Worm (Caenorhabditis elegans) whole organism, early embryonic: ENCODE data around the gene R05G6.1.

Source experiments
- B0310.2 ChIP-seq: sonication (generic microtip); optimal IDR thresholded peaks from 2 replicates; lab custom pipeline; 2016; ENCODE audit warnings: mild to moderate bottlenecking, missing genetic modification characterization, missing compliant biosample characterization
- F13C5.2 ChIP-seq: sonication (generic microtip); optimal IDR thresholded peaks from 2 replicates; lab custom pipeline; 2017; ENCODE audit warnings: mild to moderate bottlenecking, missing genetic modification characterization, inconsistent platforms, missing compliant biosample characterization
- aly-1 ChIP-seq: sonication (generic microtip); optimal IDR thresholded peaks from 2 replicates; lab custom pipeline; 2016; ENCODE audit warnings: missing genetic modification characterization, missing compliant biosample characterization
- ama-1 ChIP-seq: fragments of 150-350 bp; optimal IDR thresholded peaks from 2 replicates; lab custom pipeline; 2014
- ceh-13 ChIP-seq: fragments of 200-800 bp; sonication (Bioruptor generic); optimal IDR thresholded peaks from 2 replicates; lab custom pipeline; 2018; ENCODE audit warnings: mild to moderate bottlenecking, missing genetic modification characterization, missing compliant biosample characterization
- ceh-36 ChIP-seq: sonication (generic microtip); optimal IDR thresholded peaks from 2 replicates; lab custom pipeline; 2016; ENCODE audit warnings: missing genetic modification characterization, inconsistent platforms, missing compliant biosample characterization
- ets-7 ChIP-seq: sonication (generic microtip); optimal IDR thresholded peaks from 2 replicates; lab custom pipeline; 2016; ENCODE audit warnings: missing genotype, missing genetic modification characterization, missing compliant biosample characterization
- flt-1 ChIP-seq: fragments of 200-800 bp; sonication (Bioruptor generic); IDR thresholded peaks from 2 replicates; pipeline ENCODE4 v1.3.6; 2022; ENCODE audit warnings: missing genetic modification characterization, missing compliant biosample characterization
- hmbx-1 ChIP-seq: sonication (generic microtip); optimal IDR thresholded peaks from 2 replicates; lab custom pipeline; 2016; ENCODE audit warnings: mild to moderate bottlenecking, missing genetic modification characterization, missing compliant biosample characterization
- hmg-4 ChIP-seq: fragments of 200-800 bp; sonication (Bioruptor generic); optimal IDR thresholded peaks from 2 replicates; lab custom pipeline; 2018; ENCODE audit warnings: mild to moderate bottlenecking, missing genetic modification characterization, missing compliant biosample characterization
- hnd-1 ChIP-seq: sonication (generic microtip); optimal IDR thresholded peaks from 2 replicates; lab custom pipeline; 2016; ENCODE audit warnings: missing genetic modification characterization, missing compliant biosample characterization
- pes-1 ChIP-seq: fragments of 200-800 bp; sonication (Bioruptor generic); IDR thresholded peaks from 2 replicates; pipeline ENCODE4 v1.3.6; 2022; ENCODE audit warnings: missing genetic modification reagents, missing genetic modification characterization, missing compliant biosample characterization
- scrt-1 ChIP-seq: fragments of 200-800 bp; sonication (Bioruptor generic); IDR thresholded peaks from 2 replicates; pipeline ENCODE4 v1.3.6; 2022; ENCODE audit warnings: missing genetic modification characterization, missing compliant biosample characterization
- sea-1 ChIP-seq: fragments of 200-800 bp; sonication (Bioruptor generic); conservative IDR thresholded peaks from 2 replicates; pipeline ENCODE4 v1.3.6; 2022; ENCODE audit warnings: missing genetic modification characterization, missing compliant biosample characterization
- tbx-11 ChIP-seq: fragments of 200-800 bp; sonication (Bioruptor generic); IDR thresholded peaks from 2 replicates; pipeline ENCODE4 v1.3.6; 2022; ENCODE audit warnings: missing genetic modification characterization, missing compliant biosample characterization
- tbx-37 ChIP-seq: fragments of 200-800 bp; sonication (Bioruptor generic); conservative IDR thresholded peaks from 2 replicates; pipeline ENCODE4 v1.3.6; 2022; ENCODE audit warnings: missing genetic modification reagents, missing genetic modification characterization, missing compliant biosample characterization
- tra-4 ChIP-seq: sonication (generic microtip); optimal IDR thresholded peaks from 2 replicates; lab custom pipeline; 2017; ENCODE audit warnings: missing genetic modification characterization, missing compliant biosample characterization

R05G6.1 gene

ce11 chrIV:7497205-7497604 lies 35.3 kb upstream of the R05G6.1 start:
- no peak for TF ChIP-seq tra-4

- no peak for TF ChIP-seq aly-1 (tag; lab: Kevin White, UChicago)
- TF ChIP-seq hnd-1: no peak
- TF ChIP-seq sea-1 (GFP tag; lab: Robert Waterston, UW): no peak
- no peak for TF ChIP-seq hmbx-1 (tag; lab: Kevin White, UChicago)
- no peak for TF ChIP-seq flt-1 (GFP tag; lab: Robert Waterston, UW)
- TF ChIP-seq hmg-4: no peak
- TF ChIP-seq F13C5.2: no peak
- TF ChIP-seq B0310.2 (tag; lab: Kevin White, UChicago): no peak
Measured at ce11 chrIV:7497750-7498149, 34.7 kb upstream of the R05G6.1 start, which contains the start of gene egas-4. TSS of gene egas-4 (minus strand) at chrIV:7497850.

- no peak for TF ChIP-seq tra-4
- no peak for TF ChIP-seq ceh-36 (tag; lab: Kevin White, UChicago)
- TF ChIP-seq aly-1 (tag; lab: Kevin White, UChicago): no peak
- no peak for TF ChIP-seq tbx-11 (GFP tag; lab: Robert Waterston, UW)
- TF ChIP-seq tbx-37 (GFP tag; lab: Robert Waterston, UW): no peak
- TF ChIP-seq hmg-4: no peak
- TF ChIP-seq ceh-13: no peak
- TF ChIP-seq flt-1 (GFP tag; lab: Robert Waterston, UW): no peak
- TF ChIP-seq B0310.2 (tag; lab: Kevin White, UChicago): no peak
- TF ChIP-seq sea-1 (GFP tag; lab: Robert Waterston, UW): no peak
- TF ChIP-seq pes-1 (GFP tag; lab: Robert Waterston, UW): no peak
- TF ChIP-seq ets-7 (tag; lab: Kevin White, UChicago): no peak
- no peak for TF ChIP-seq scrt-1 (GFP tag; lab: Robert Waterston, UW)
- TF ChIP-seq hnd-1: no peak
- no peak for TF ChIP-seq hmbx-1 (tag; lab: Kevin White, UChicago)
- TF ChIP-seq ama-1: no peak
Measured at ce11 chrIV:7499302-7499701, 33.2 kb upstream of the R05G6.1 start.

- no peak for TF ChIP-seq tbx-11 (GFP tag; lab: Robert Waterston, UW)
- TF ChIP-seq tbx-37 (GFP tag; lab: Robert Waterston, UW): no peak
- no peak for TF ChIP-seq ama-1
- no peak for TF ChIP-seq F13C5.2
- no peak for TF ChIP-seq scrt-1 (GFP tag; lab: Robert Waterston, UW)
- no peak for TF ChIP-seq tra-4
- no peak for TF ChIP-seq ceh-36 (tag; lab: Kevin White, UChicago)
- TF ChIP-seq hnd-1: no peak
- no peak for TF ChIP-seq pes-1 (GFP tag; lab: Robert Waterston, UW)
- TF ChIP-seq ets-7 (tag; lab: Kevin White, UChicago): no peak
- no peak for TF ChIP-seq B0310.2 (tag; lab: Kevin White, UChicago)
- TF ChIP-seq aly-1 (tag; lab: Kevin White, UChicago): no peak
Measured at ce11 chrIV:7500924-7501323, 31.5 kb upstream of the R05G6.1 start.

- TF ChIP-seq aly-1 (tag; lab: Kevin White, UChicago) (no peak), tbx-37 (GFP tag; lab: Robert Waterston, UW) (no peak), hmg-4 (no peak), tra-4 (no peak)
Measured at ce11 chrIV:7501337-7501736, 31.1 kb upstream of the R05G6.1 start, which contains the start of gene F55G1.15. TSS of gene F55G1.15 (minus strand) at chrIV:7501437.

- TF ChIP-seq tbx-37 (GFP tag; lab: Robert Waterston, UW): no peak
- no peak for TF ChIP-seq aly-1 (tag; lab: Kevin White, UChicago)
Measured at ce11 chrIV:7503322-7503721, 29.1 kb upstream of the R05G6.1 start, which contains the start of gene glt-6. TSS of gene glt-6 (plus strand) at chrIV:7503622.

ce11 chrIV:7505866-7506488 lies 26.5 kb upstream of the R05G6.1 start:
- TF ChIP-seq hmg-4: no peak
- TF ChIP-seq tbx-11 (GFP tag; lab: Robert Waterston, UW): no peak
- no peak for TF ChIP-seq B0310.2 (tag; lab: Kevin White, UChicago)
- TF ChIP-seq sea-1 (GFP tag; lab: Robert Waterston, UW): no peak
- no peak for TF ChIP-seq tra-4
- no peak for TF ChIP-seq F13C5.2
- TF ChIP-seq flt-1 (GFP tag; lab: Robert Waterston, UW): no peak
- TF ChIP-seq ama-1: no peak
- TF ChIP-seq scrt-1 (GFP tag; lab: Robert Waterston, UW): no peak
- TF ChIP-seq ceh-36 (tag; lab: Kevin White, UChicago): no peak
- no peak for TF ChIP-seq ceh-13
- no peak for TF ChIP-seq hnd-1
- TF ChIP-seq aly-1 (tag; lab: Kevin White, UChicago): no peak

- no peak for TF ChIP-seq tra-4
- no peak for TF ChIP-seq scrt-1 (GFP tag; lab: Robert Waterston, UW)
- TF ChIP-seq ceh-13: no peak
- TF ChIP-seq aly-1 (tag; lab: Kevin White, UChicago): no peak
- no peak for TF ChIP-seq pes-1 (GFP tag; lab: Robert Waterston, UW)
- TF ChIP-seq B0310.2 (tag; lab: Kevin White, UChicago): no peak
- TF ChIP-seq F13C5.2: no peak
- TF ChIP-seq tbx-37 (GFP tag; lab: Robert Waterston, UW): no peak
- no peak for TF ChIP-seq flt-1 (GFP tag; lab: Robert Waterston, UW)
- TF ChIP-seq tbx-11 (GFP tag; lab: Robert Waterston, UW): no peak
- TF ChIP-seq hmg-4: no peak
- no peak for TF ChIP-seq ets-7 (tag; lab: Kevin White, UChicago)
- TF ChIP-seq hnd-1: no peak
- no peak for TF ChIP-seq ceh-36 (tag; lab: Kevin White, UChicago)
- no peak for TF ChIP-seq sea-1 (GFP tag; lab: Robert Waterston, UW)
- no peak for TF ChIP-seq hmbx-1 (tag; lab: Kevin White, UChicago)
- no peak for TF ChIP-seq ama-1
Measured at ce11 chrIV:7506711-7507110, 25.7 kb upstream of the R05G6.1 start.
